Worm (Caenorhabditis elegans) whole organism, L4 larva: ENCODE results near the gene K08H10.10.

Experiments
- fos-1 ChIP-seq: fragments of 150-350 bp; optimal IDR thresholded peaks from 2 replicates; lab custom pipeline; 2014; ENCODE audit warnings: missing biosample characterization, missing genetic modification characterization
- lim-7 ChIP-seq: fragments of 200-800 bp; sonication (Bioruptor generic); IDR thresholded peaks from 2 replicates; pipeline ENCODE4 v1.3.6; 2022; ENCODE audit warnings: missing genetic modification characterization, missing compliant biosample characterization
- lin-13 ChIP-seq: fragments of 150-350 bp; optimal IDR thresholded peaks from 2 replicates; lab custom pipeline; 2014; ENCODE audit warnings: missing biosample characterization, missing genetic modification reagents, missing genetic modification characterization
- lin-15B ChIP-seq: fragments of 150-350 bp; sonication (generic microtip); optimal IDR thresholded peaks from 3 replicates; lab custom pipeline; 2014; ENCODE audit warnings: missing biosample characterization, missing genetic modification characterization
- nhr-25 ChIP-seq: sonication (generic microtip); optimal IDR thresholded peaks from 2 replicates; lab custom pipeline; 2017; ENCODE audit warnings: missing genetic modification characterization, mild to moderate bottlenecking, missing compliant biosample characterization, antibody characterized with exemption, moderate library complexity, borderline replicate concordance; ENCODE audit not compliant: insufficient read depth
- sdz-12 ChIP-seq: fragments of 200-800 bp; sonication (Bioruptor generic); optimal IDR thresholded peaks from 2 replicates; lab custom pipeline; 2018; ENCODE audit warnings: mild to moderate bottlenecking, missing genetic modification characterization, missing compliant biosample characterization
- unc-39 ChIP-seq: sonication (generic microtip); optimal IDR thresholded peaks from 2 replicates; lab custom pipeline; 2017; ENCODE audit warnings: missing biosample characterization, missing genetic modification characterization
- zag-1 ChIP-seq: fragments of 150-350 bp; optimal IDR thresholded peaks from 2 replicates; lab custom pipeline; 2014; ENCODE audit warnings: missing biosample characterization, missing genetic modification characterization

ce11 chrV:10036275-10036674, 35.4 kb downstream of the K08H10.10 start, which contains the start of gene T06E8.2:
- TF ChIP-seq fos-1 (tag; lab: Kevin White, UChicago) (no peak), sdz-12 (GFP tag; lab: Kevin White, UChicago) (no peak), nhr-25 (tag; lab: Kevin White, UChicago) (no peak), lim-7 (no peak), unc-39 (tag; lab: Kevin White, UChicago) (no peak), zag-1 (tag; lab: Kevin White, UChicago) (no peak), lin-15B (tag; lab: Kevin White, UChicago) (no peak), lin-13 (GFP tag; lab: Kevin White, UChicago) (no peak)
